Worm (Caenorhabditis elegans) whole organism, late embryonic: ENCODE results near the gene chil-16.

Experiments used
- fkh-10 ChIP-seq: fragments of 150-350 bp; optimal IDR thresholded peaks from 2 replicates; lab custom pipeline; 2014; ENCODE audit warnings: missing biosample characterization, missing genetic modification reagents, missing genetic modification characterization
- ttx-3 ChIP-seq: sonication (generic microtip); optimal IDR thresholded peaks from 2 replicates; lab custom pipeline; 2016; ENCODE audit warnings: missing genetic modification reagents, missing genetic modification characterization, missing compliant biosample characterization

DNA sequence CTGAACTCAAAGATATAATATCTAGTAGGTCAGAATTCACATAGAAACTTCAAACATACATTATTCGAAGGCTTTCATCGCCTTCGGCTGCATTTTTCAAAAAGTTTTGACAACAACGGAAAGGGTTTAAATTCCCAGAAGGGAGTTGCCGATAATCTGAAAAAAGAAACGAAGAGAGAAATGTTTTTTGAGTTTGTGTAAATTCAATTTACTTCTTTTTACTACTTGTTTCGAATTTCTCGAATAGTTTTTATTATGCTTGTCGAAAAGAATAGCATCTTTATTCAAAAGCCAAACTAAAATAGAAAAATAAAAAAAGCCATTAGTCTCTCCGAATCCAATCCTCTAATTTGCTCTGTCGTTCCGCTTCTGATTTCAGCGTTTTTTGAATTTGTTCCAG is 10.6 kb downstream of the chil-16 start:
- TF ChIP-seq fkh-10, result no peak
- no peak for TF ChIP-seq ttx-3 (tag; lab: Kevin White, UChicago)
